Fruit fly (Drosophila melanogaster): ENCODE results near the gene net.

DNA sequence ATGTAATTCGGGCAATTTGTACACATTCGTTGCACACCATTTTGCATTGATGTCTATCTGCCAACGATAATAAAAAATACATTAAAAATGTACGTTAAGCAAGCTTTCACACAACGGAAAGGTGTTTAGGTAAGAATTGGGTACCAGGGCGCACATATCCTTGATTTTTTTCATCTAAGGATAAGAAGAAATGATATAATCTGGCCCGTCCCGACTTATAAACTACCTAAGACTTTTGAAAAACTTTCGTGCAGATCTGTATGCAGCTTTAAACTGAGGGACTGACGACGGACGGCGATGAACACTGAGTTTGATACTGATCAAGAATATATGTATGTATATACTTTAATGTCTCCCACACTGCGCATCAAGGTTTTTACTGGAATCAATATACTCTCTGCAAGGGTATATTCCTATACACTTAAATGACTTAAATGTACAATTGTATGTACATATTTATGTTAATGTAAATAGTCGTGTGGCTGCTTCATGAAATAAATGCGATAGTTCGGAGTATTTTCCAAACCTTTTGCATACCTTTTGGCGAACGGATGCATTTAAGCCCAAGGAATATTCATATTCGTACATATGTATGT is 21.7 kb downstream of the net start, which contains the start of gene Cda5:
- no peak for TF ChIP-seq tj (GFP tag; optimal IDR thresholded peaks at IDR 0.05)
- no peak for TF ChIP-seq toe (GFP tag; optimal IDR thresholded peaks at IDR 0.05)
- TF ChIP-seq kay (GFP tag; ENCODE audit: borderline replicate concordance) = no peak
- TF ChIP-seq CG1620 (GFP tag; optimal IDR thresholded peaks at IDR 0.05) = no peak
- no peak for TF ChIP-seq Mnt (GFP tag; optimal IDR thresholded peaks at IDR 0.05)
- no peak for TF ChIP-seq cnc (optimal IDR thresholded peaks at IDR 0.05)
- no peak for TF ChIP-seq CG7045 (GFP tag; optimal IDR thresholded peaks at IDR 0.05)

All from whole organism, adult.